Worm (Caenorhabditis elegans): ENCODE data around the gene T19D2.13.
A peak's percentile ranks its signal among the peaks of the same experiment; 100 is the strongest.

T19D2.13 gene

ce11 chrX:3942267-3942666 lies at the start of gene T19D2.13:
Gene T19D2.13 (minus strand): TSS chrX:3942367.
- TF ChIP-seq syd-9 (tag; optimal IDR thresholded peaks at IDR 0.05) (no peak), ceh-48 (tag; optimal IDR thresholded peaks at IDR 0.05) (no peak), pat-9 (tag; optimal IDR thresholded peaks at IDR 0.05) (no peak), unc-55 (GFP tag; optimal IDR thresholded peaks at IDR 0.05) (no peak), ceh-18 (tag; optimal IDR thresholded peaks at IDR 0.05) (no peak)

- no peak for TF ChIP-seq elt-2 (tag; optimal IDR thresholded peaks at IDR 0.05)
- no peak for TF ChIP-seq hlh-6 (tag; optimal IDR thresholded peaks at IDR 0.05)
- no peak for TF ChIP-seq nhr-232 (tag; optimal IDR thresholded peaks at IDR 0.05)
These were observed 49.5 kb upstream of the T19D2.13 start for ce11 chrX:3991652-3992051.

- TF ChIP-seq lim-6 (tag; optimal IDR thresholded peaks at IDR 0.05) (no peak), unc-42 (tag; optimal IDR thresholded peaks at IDR 0.05) (peak; percentile 75), tbx-2 (tag; optimal IDR thresholded peaks at IDR 0.05) (peak; percentile 8), elt-4 (tag; optimal IDR thresholded peaks at IDR 0.05) (no peak), C08G9.2 (tag; optimal IDR thresholded peaks at IDR 0.05) (no peak), fkh-10 (GFP tag; optimal IDR thresholded peaks at IDR 0.05) (no peak), pha-4 (tag; optimal IDR thresholded peaks at IDR 0.05) (no peak), hlh-8 (tag; optimal IDR thresholded peaks at IDR 0.05) (no peak), ahr-1 (tag; optimal IDR thresholded peaks at IDR 0.05) (no peak), npax-4 (tag; optimal IDR thresholded peaks at IDR 0.05) (no peak), ceh-31 (tag; optimal IDR thresholded peaks at IDR 0.05) (peak; percentile 25), ztf-16 (tag; optimal IDR thresholded peaks at IDR 0.05) (no peak), sdc-2 (tag; optimal IDR thresholded peaks at IDR 0.05) (peak; percentile 9), hlh-13 (GFP tag; optimal IDR thresholded peaks at IDR 0.05) (no peak)
These were observed 48.8 kb upstream of the T19D2.13 start for ce11 chrX:3990941-3991340.

- TF ChIP-seq sox-4 (tag; optimal IDR thresholded peaks at IDR 0.05): no peak
- TF ChIP-seq sox-2 (GFP tag; IDR thresholded peaks at IDR 0.05): no peak
- peak; percentile 53 for TF ChIP-seq hlh-30 (tag; optimal IDR thresholded peaks at IDR 0.05; ENCODE audit: insufficient read depth)
These were observed 48.3 kb upstream of the T19D2.13 start for ce11 chrX:3990495-3990894.

- TF ChIP-seq unc-42 (tag; optimal IDR thresholded peaks at IDR 0.05) (peak; percentile 58), ceh-31 (tag; optimal IDR thresholded peaks at IDR 0.05) (peak; percentile 24), pros-1 (tag; optimal IDR thresholded peaks at IDR 0.05) (no peak)
These were observed 46.4 kb upstream of the T19D2.13 start for ce11 chrX:3988575-3988974.

ce11 chrX:3982370-3982769 lies 40.2 kb upstream of the T19D2.13 start:
- TF ChIP-seq pros-1 (tag; optimal IDR thresholded peaks at IDR 0.05) (no peak), ceh-45 (GFP tag; IDR thresholded peaks at IDR 0.05) (no peak), rnt-1 (tag; optimal IDR thresholded peaks at IDR 0.05) (no peak), gmeb-2 (tag; optimal IDR thresholded peaks at IDR 0.05) (no peak), pax-1 (tag; optimal IDR thresholded peaks at IDR 0.05) (no peak), hlh-15 (tag; optimal IDR thresholded peaks at IDR 0.05) (no peak), elt-2 (tag; optimal IDR thresholded peaks at IDR 0.05) (no peak), hlh-6 (tag; optimal IDR thresholded peaks at IDR 0.05) (no peak), tbx-2 (tag; optimal IDR thresholded peaks at IDR 0.05) (no peak), pha-2 (tag; optimal IDR thresholded peaks at IDR 0.05) (no peak), ceh-19 (GFP tag; optimal IDR thresholded peaks at IDR 0.05) (no peak), ttx-3 (tag; optimal IDR thresholded peaks at IDR 0.05) (no peak), fkh-10 (GFP tag; optimal IDR thresholded peaks at IDR 0.05) (no peak), madf-2 (tag; optimal IDR thresholded peaks at IDR 0.05) (no peak), sox-2 (GFP tag; IDR thresholded peaks at IDR 0.05) (no peak), sox-4 (tag; optimal IDR thresholded peaks at IDR 0.05) (no peak), pat-9 (tag; optimal IDR thresholded peaks at IDR 0.05) (no peak)
